Worm (Caenorhabditis elegans) whole organism, young adult: ENCODE measurements around the gene skr-21.

Experiments
- F23B12.7 ChIP-seq: sonication (generic microtip); optimal IDR thresholded peaks from 2 replicates; lab custom pipeline; 2017; ENCODE audit warnings: missing genetic modification characterization, mild to moderate bottlenecking, missing compliant biosample characterization, antibody characterized with exemption, moderate library complexity; ENCODE audit not compliant: insufficient read depth
- F37B4.10 ChIP-seq: fragments of 200-800 bp; sonication (Bioruptor generic); IDR thresholded peaks from 2 replicates; pipeline ENCODE4 v1.3.6; 2022; ENCODE audit warnings: missing genetic modification characterization, missing compliant biosample characterization
- aptf-2 ChIP-seq: fragments of 200-800 bp; sonication (Bioruptor generic); conservative IDR thresholded peaks from 2 replicates; pipeline ENCODE4 v1.3.6; 2022; ENCODE audit warnings: missing genetic modification reagents, missing genetic modification characterization, missing compliant biosample characterization
- hmg-1.2 ChIP-seq: fragments of 200-800 bp; sonication (Bioruptor generic); IDR thresholded peaks from 2 replicates; pipeline ENCODE4 v1.3.6; 2022; ENCODE audit warnings: missing genetic modification reagents, missing genetic modification characterization, missing compliant biosample characterization
- repo-1 ChIP-seq: sonication (generic microtip); optimal IDR thresholded peaks from 2 replicates; lab custom pipeline; 2017; ENCODE audit warnings: mild to moderate bottlenecking, missing genetic modification characterization, missing compliant biosample characterization
- unc-62 ChIP-seq: fragments of 150-350 bp; optimal IDR thresholded peaks from 2 replicates; lab custom pipeline; 2014; ENCODE audit warnings: missing biosample characterization, missing genetic modification reagents, missing genetic modification characterization

DNA sequence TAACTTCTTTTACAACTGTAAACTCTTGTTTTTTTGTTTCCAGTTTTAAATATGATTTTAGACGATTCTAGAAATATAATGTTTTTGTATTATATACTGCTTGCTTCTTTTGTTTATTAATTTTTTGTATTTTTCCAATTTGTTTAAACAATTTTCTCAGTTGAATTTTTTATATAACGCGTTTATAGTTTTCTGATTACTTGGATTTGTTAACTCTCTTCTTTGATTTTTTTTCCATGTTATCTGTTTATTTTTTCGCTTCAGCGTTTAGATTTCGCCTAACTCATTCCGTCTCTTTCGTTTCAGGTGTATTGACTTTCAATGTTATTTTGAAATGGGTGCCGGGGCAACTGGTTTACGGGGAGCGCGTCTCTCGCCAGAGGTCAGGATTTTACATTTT is 35.6 kb downstream of the skr-21 start, which contains the start of gene gpa-6:
- TF ChIP-seq unc-62: no peak
- TF ChIP-seq F37B4.10 (GFP tag; lab: Robert Waterston, UW): no peak
- no peak for TF ChIP-seq repo-1
- TF ChIP-seq aptf-2: no peak
- no peak for TF ChIP-seq hmg-1.2 (GFP tag; lab: Robert Waterston, UW)
- TF ChIP-seq F23B12.7 (tag; lab: Kevin White, UChicago): no peak
